Fruit fly (Drosophila melanogaster) whole organism, embryonic: ENCODE results near the gene trx.

Experiments used
- ATbp ChIP-seq: fragments of 200-800 bp; sonication (Bioruptor generic); optimal IDR thresholded peaks from 2 replicates; lab custom pipeline; 2017; ENCODE audit warnings: missing biosample characterization, mild to moderate bottlenecking, missing genetic modification characterization, missing genetic modification reagents
- CG10209 ChIP-seq: fragments of 200-800 bp; sonication (Bioruptor generic); optimal IDR thresholded peaks from 3 replicates; lab custom pipeline; 2017; ENCODE audit warnings: missing biosample characterization, mild to moderate bottlenecking, missing genetic modification characterization, missing genetic modification reagents
- CG10366 ChIP-seq: fragments of 200-800 bp; sonication (Bioruptor generic); IDR thresholded peaks from 2 replicates; pipeline ENCODE4 v1.3.6; 2022; ENCODE audit warnings: missing biosample characterization, missing genetic modification characterization
- CG10462 ChIP-seq: fragments of 200-800 bp; sonication (Bioruptor generic); optimal IDR thresholded peaks from 2 replicates; lab custom pipeline; 2016; ENCODE audit warnings: missing biosample characterization, missing genetic modification characterization
- CG11247 ChIP-seq: fragments of 200-800 bp; sonication (Bioruptor generic); IDR thresholded peaks from 2 replicates; pipeline ENCODE4 v1.3.6; 2022; ENCODE audit warnings: missing biosample characterization, missing genetic modification characterization
- CG11695 ChIP-seq: fragments of 200-800 bp; sonication (Bioruptor generic); IDR thresholded peaks from 3 replicates; pipeline ENCODE4 v1.3.6; 2022; ENCODE audit warnings: missing biosample characterization, missing genetic modification characterization
- CG11723 ChIP-seq: fragments of 200-800 bp; sonication (Bioruptor generic); optimal IDR thresholded peaks from 2 replicates; lab custom pipeline; 2017; ENCODE audit warnings: missing biosample characterization, mild to moderate bottlenecking, missing genetic modification characterization
- CG12155 ChIP-seq: fragments of 200-800 bp; sonication (Bioruptor generic); optimal IDR thresholded peaks from 3 replicates; lab custom pipeline; 2016; ENCODE audit warnings: missing biosample characterization, missing genetic modification characterization
- CG15601 ChIP-seq: fragments of 200-800 bp; sonication (Bioruptor generic); optimal IDR thresholded peaks from 3 replicates; lab custom pipeline; 2019; ENCODE audit warnings: missing biosample characterization, mild to moderate bottlenecking, missing genetic modification characterization, moderate library complexity
- CG17361 ChIP-seq: fragments of 200-800 bp; sonication (Bioruptor generic); IDR thresholded peaks from 3 replicates; pipeline ENCODE4 v1.3.6; 2022; ENCODE audit warnings: missing biosample characterization, missing genetic modification characterization
- CG17612 ChIP-seq: fragments of 200-800 bp; sonication (Bioruptor generic); IDR thresholded peaks from 2 replicates; pipeline ENCODE4 v1.3.6; 2022; ENCODE audit warnings: missing biosample characterization, missing genetic modification characterization
- CG18011 ChIP-seq: fragments of 200-800 bp; sonication (Bioruptor generic); optimal IDR thresholded peaks from 2 replicates; lab custom pipeline; 2017; ENCODE audit warnings: missing biosample characterization, missing genetic modification characterization, mild to moderate bottlenecking, moderate library complexity, missing genotype
- CG2202 ChIP-seq: fragments of 200-800 bp; sonication (Bioruptor generic); optimal IDR thresholded peaks from 2 replicates; lab custom pipeline; 2018; ENCODE audit warnings: missing biosample characterization, mild to moderate bottlenecking, missing genetic modification characterization
- CG3281 ChIP-seq: fragments of 200-800 bp; sonication (Bioruptor generic); optimal IDR thresholded peaks from 3 replicates; lab custom pipeline; 2017; ENCODE audit warnings: missing biosample characterization, mild to moderate bottlenecking, missing genetic modification characterization
- CG34376 ChIP-seq: fragments of 200-800 bp; sonication (Bioruptor generic); optimal IDR thresholded peaks from 2 replicates; lab custom pipeline; 2018; ENCODE audit warnings: missing biosample characterization, mild to moderate bottlenecking, missing genetic modification characterization
- CG4282 ChIP-seq: fragments of 200-800 bp; sonication (Bioruptor generic); optimal IDR thresholded peaks from 2 replicates; lab custom pipeline; 2016; ENCODE audit warnings: missing biosample characterization, missing genetic modification characterization
- CG43689 ChIP-seq: fragments of 200-800 bp; sonication (Bioruptor generic); IDR thresholded peaks from 2 replicates; pipeline ENCODE4 v1.3.6; 2022; ENCODE audit warnings: missing biosample characterization, missing genetic modification characterization
- CG4820 ChIP-seq: fragments of 200-800 bp; sonication (Bioruptor generic); optimal IDR thresholded peaks from 3 replicates; lab custom pipeline; 2016; ENCODE audit warnings: missing biosample characterization, missing genetic modification characterization
- CG4854 ChIP-seq: fragments of 200-800 bp; sonication (Bioruptor generic); optimal IDR thresholded peaks from 2 replicates; lab custom pipeline; 2016; ENCODE audit warnings: missing biosample characterization, missing genetic modification characterization, inconsistent platforms
- CG6765 ChIP-seq: fragments of 200-800 bp; sonication (Bioruptor generic); optimal IDR thresholded peaks from 3 replicates; lab custom pipeline; 2017; ENCODE audit warnings: missing biosample characterization, mild to moderate bottlenecking, missing genetic modification characterization
- CG7556 ChIP-seq: fragments of 200-800 bp; sonication (Bioruptor generic); optimal IDR thresholded peaks from 2 replicates; lab custom pipeline; 2017; ENCODE audit warnings: missing biosample characterization, mild to moderate bottlenecking, missing genetic modification characterization
- CG8765 ChIP-seq: fragments of 200-800 bp; sonication (Bioruptor generic); IDR thresholded peaks from 2 replicates; pipeline ENCODE4 v1.3.6; 2022; ENCODE audit warnings: missing biosample characterization, missing genetic modification characterization
- CG8944 ChIP-seq: fragments of 200-800 bp; sonication (Bioruptor generic); optimal IDR thresholded peaks from 3 replicates; lab custom pipeline; 2016; ENCODE audit warnings: missing biosample characterization, missing genetic modification characterization
- Drgx ChIP-seq: fragments of 200-800 bp; sonication (Bioruptor generic); IDR thresholded peaks from 2 replicates; pipeline ENCODE4 v1.3.6; 2022; ENCODE audit warnings: missing biosample characterization, missing genetic modification characterization
- Ets65A ChIP-seq: fragments of 200-800 bp; sonication (Bioruptor generic); peaks from one replicate; lab custom pipeline; 2016; ENCODE audit warnings: missing biosample characterization, missing genetic modification characterization
- GATAe ChIP-seq: fragments of 200-800 bp; sonication (Bioruptor generic); conservative IDR thresholded peaks from 2 replicates; pipeline ENCODE4 v1.3.6; 2022; ENCODE audit warnings: missing biosample characterization, missing genetic modification characterization
- Gug ChIP-seq: fragments of 200-800 bp; sonication (Bioruptor generic); IDR thresholded peaks from 4 replicates; pipeline ENCODE4 v1.3.6; 2022; ENCODE audit warnings: missing biosample characterization, missing genetic modification characterization
- HLH3B ChIP-seq: fragments of 200-800 bp; sonication (Bioruptor generic); IDR thresholded peaks from 2 replicates; pipeline ENCODE4 v1.3.6; 2022; ENCODE audit warnings: missing biosample characterization, missing genetic modification characterization
- HmgD ChIP-seq: fragments of 200-800 bp; sonication (Bioruptor generic); optimal IDR thresholded peaks from 3 replicates; lab custom pipeline; 2016; ENCODE audit warnings: missing biosample characterization, missing genetic modification characterization
- MTF-1 ChIP-seq: fragments of 200-800 bp; sonication (Bioruptor generic); optimal IDR thresholded peaks from 2 replicates; lab custom pipeline; 2018; ENCODE audit warnings: missing biosample characterization, mild to moderate bottlenecking, missing genetic modification characterization, borderline replicate concordance
- TFAM ChIP-seq: fragments of 200-800 bp; sonication (Bioruptor generic); optimal IDR thresholded peaks from 2 replicates; lab custom pipeline; 2017; ENCODE audit warnings: missing biosample characterization, missing genetic modification characterization, inconsistent platforms
- Vsx1 ChIP-seq: fragments of 200-800 bp; sonication (Bioruptor generic); optimal IDR thresholded peaks from 2 replicates; lab custom pipeline; 2017; ENCODE audit warnings: missing biosample characterization, mild to moderate bottlenecking, missing genetic modification characterization, missing genetic modification reagents
- Xbp1 ChIP-seq: fragments of 200-800 bp; sonication (Bioruptor generic); optimal IDR thresholded peaks from 3 replicates; lab custom pipeline; 2016; ENCODE audit warnings: missing biosample characterization, mild to moderate bottlenecking, missing genetic modification characterization
- amos ChIP-seq: fragments of 200-800 bp; sonication (Bioruptor generic); IDR thresholded peaks from 2 replicates; pipeline ENCODE4 v1.3.6; 2022; ENCODE audit warnings: missing biosample characterization, missing genetic modification characterization; ENCODE audit not compliant: partially characterized antibody
- ase ChIP-seq: fragments of 200-800 bp; sonication (Bioruptor generic); IDR thresholded peaks from 3 replicates; pipeline ENCODE4 v1.3.6; 2022; ENCODE audit warnings: missing biosample characterization, missing genetic modification characterization
- bab2 ChIP-seq: fragments of 200-800 bp; sonication (Bioruptor generic); optimal IDR thresholded peaks from 2 replicates; lab custom pipeline; 2016; ENCODE audit warnings: missing biosample characterization, missing genetic modification characterization
- fd3F ChIP-seq: fragments of 200-800 bp; sonication (Bioruptor generic); optimal IDR thresholded peaks from 2 replicates; lab custom pipeline; 2018; ENCODE audit warnings: missing biosample characterization, mild to moderate bottlenecking, missing genetic modification characterization, moderate library complexity
- hkb ChIP-seq, 2 experiments: fragments of 200-800 bp in 1 of 2; fragments of >200 bp in 1 of 2; sonication (Bioruptor generic) in 1 of 2; IDR thresholded peaks in 1 of 2; optimal IDR thresholded peaks in 1 of 2; 2 replicates each; pipeline versions ENCODE4 v1.3.6 to Lab custom; 2017 to 2022; ENCODE audit warnings: missing biosample characterization in 1 of 2, missing genetic modification characterization in 1 of 2
- lov ChIP-seq, 2 experiments: fragments of 200-800 bp in 1 of 2; fragments of >200 bp in 1 of 2; sonication (Bioruptor generic) in 1 of 2; IDR thresholded peaks in 1 of 2; optimal IDR thresholded peaks in 1 of 2; 2 replicates in 1 of 2; 3 replicates in 1 of 2; pipeline versions ENCODE4 v1.3.6 to Lab custom; 2017 to 2022; ENCODE audit warnings: missing biosample characterization in 1 of 2, missing genetic modification characterization in 1 of 2
- nom ChIP-seq: fragments of 200-800 bp; sonication (Bioruptor generic); optimal IDR thresholded peaks from 2 replicates; lab custom pipeline; 2017; ENCODE audit warnings: missing biosample characterization, missing genetic modification characterization, mild to moderate bottlenecking, moderate library complexity, missing genetic modification reagents
- prd ChIP-seq, 3 experiments: fragments of >200 bp in 2 of 3; fragments of 200-800 bp in 1 of 3; sonication (Bioruptor generic) in 1 of 3; optimal IDR thresholded peaks in 2 of 3; IDR thresholded peaks in 1 of 3; 2 replicates in 2 of 3; 3 replicates in 1 of 3; pipeline versions ENCODE4 v1.3.6 to Lab custom; 2017 to 2022; ENCODE audit warnings: missing biosample characterization in 1 of 3, missing genetic modification characterization in 1 of 3
- pum ChIP-seq: fragments of 200-800 bp; sonication (Bioruptor generic); optimal IDR thresholded peaks from 2 replicates; lab custom pipeline; 2016; ENCODE audit warnings: missing biosample characterization, missing genetic modification characterization
- sens ChIP-seq: fragments of 200-800 bp; sonication (Bioruptor generic); peaks from one replicate; lab custom pipeline; 2016; ENCODE audit warnings: missing biosample characterization, missing genetic modification characterization
- slou ChIP-seq: fragments of 200-800 bp; sonication (Bioruptor generic); optimal IDR thresholded peaks from 3 replicates; lab custom pipeline; 2016; ENCODE audit warnings: missing biosample characterization, missing genetic modification characterization
- sna ChIP-seq: fragments of 200-800 bp; sonication (Bioruptor generic); IDR thresholded peaks from 2 replicates; pipeline ENCODE4 v1.3.6; 2022; ENCODE audit warnings: missing biosample characterization, missing genetic modification characterization; ENCODE audit not compliant: partially characterized antibody
- tx ChIP-seq: fragments of 200-800 bp; sonication (Bioruptor generic); optimal IDR thresholded peaks from 2 replicates; lab custom pipeline; 2016; ENCODE audit warnings: missing biosample characterization, missing genetic modification characterization
- usp ChIP-seq: fragments of >200 bp; optimal IDR thresholded peaks from 2 replicates; lab custom pipeline; 2017; ENCODE audit warnings: missing biosample characterization, missing genetic modification characterization
- zen ChIP-seq: fragments of 200-800 bp; sonication (Bioruptor generic); optimal IDR thresholded peaks from 3 replicates; lab custom pipeline; 2018; ENCODE audit warnings: missing biosample characterization, mild to moderate bottlenecking, missing genetic modification characterization, moderate library complexity

Gene trx

DNA sequence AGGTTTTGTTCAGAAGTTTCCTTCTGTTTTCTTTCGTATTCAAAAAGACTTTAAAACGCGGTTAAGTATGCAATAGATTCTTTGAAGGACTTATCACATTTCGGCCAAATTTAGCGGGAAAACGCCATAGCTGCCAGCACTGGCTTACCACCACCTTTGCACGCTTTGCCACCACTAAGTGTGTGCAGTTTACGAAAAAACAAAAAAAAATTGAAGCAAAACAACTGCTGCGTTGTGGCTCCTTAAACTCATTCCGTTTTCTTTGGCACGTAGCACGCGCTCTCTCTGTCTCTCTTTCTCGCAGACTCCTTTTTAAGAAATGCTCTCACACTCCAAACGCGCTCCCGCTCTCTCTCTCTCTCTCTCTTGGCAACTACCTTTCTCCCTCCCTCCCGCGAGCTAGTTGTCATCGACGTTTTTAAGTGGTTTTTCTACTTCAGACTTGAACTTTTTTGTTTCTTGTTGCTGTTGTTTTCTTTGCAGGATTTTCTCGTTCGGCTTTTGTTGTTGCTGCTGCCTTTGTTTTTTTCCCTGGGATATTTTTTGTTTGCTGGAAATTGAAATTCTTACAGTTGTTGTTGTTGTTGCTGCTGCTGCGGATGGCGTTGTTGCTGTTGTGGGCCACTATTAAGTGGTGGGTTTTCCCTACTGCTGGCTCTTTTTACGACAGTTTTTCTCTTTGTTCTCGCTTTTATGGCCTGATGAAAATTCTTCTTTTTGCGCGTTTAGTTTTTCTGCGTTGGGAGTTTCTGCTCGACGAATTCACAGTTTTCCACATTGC, 8.0 kb downstream of the trx start (continued):
- no peak for TF ChIP-seq CG8765
- TF ChIP-seq HLH3B, result no peak
- TF ChIP-seq CG18011 (GFP tag; lab: Kevin White, UChicago), result no peak
- no peak for TF ChIP-seq Vsx1
- TF ChIP-seq HmgD (GFP tag; lab: Kevin White, UChicago), result peak; percentile 44
- TF ChIP-seq CG6765 (GFP tag; lab: Kevin White, UChicago), result no peak
- no peak for TF ChIP-seq CG4820 (GFP tag; lab: Kevin White, UChicago)
- no peak for TF ChIP-seq CG2202 (tag; lab: Kevin White, UChicago)
- TF ChIP-seq ATbp (GFP tag; lab: Kevin White, UChicago), result no peak
- TF ChIP-seq ase (GFP tag; lab: Robert Waterston, UW), result no peak
- no peak; the same call in 1 of the 2 replicates for TF ChIP-seq CG10366
- TF ChIP-seq GATAe (GFP tag; lab: Robert Waterston, UW), result no peak
- TF ChIP-seq CG15601 (tag; lab: Kevin White, UChicago), result no peak
- no peak for TF ChIP-seq CG7556 (GFP tag; lab: Kevin White, UChicago)
- TF ChIP-seq lov (optimal IDR thresholded peaks at IDR 0.05; lab: Kevin White, UChicago), result no peak
- 0 out of 3 replicates have a peak, but pooled peaks have one; percentile 7 for TF ChIP-seq lov (GFP tag; IDR thresholded peaks at IDR 0.05; lab: Robert Waterston, UW)
- TF ChIP-seq Drgx (GFP tag; lab: Robert Waterston, UW), result 0 out of 2 replicates have a peak, but pooled peaks have one; percentile 56
- no peak for TF ChIP-seq tx (GFP tag; lab: Kevin White, UChicago)
- no peak for TF ChIP-seq zen (tag; lab: Kevin White, UChicago)
- peak; percentile 50 for TF ChIP-seq Xbp1 (GFP tag; lab: Kevin White, UChicago)
- TF ChIP-seq sna (GFP tag; lab: Robert Waterston, UW), result no peak
- peak; percentile 46 for TF ChIP-seq Ets65A
- TF ChIP-seq CG17361 (GFP tag; lab: Robert Waterston, UW), result no peak; the same call in 1 of the 3 replicates
- no peak for TF ChIP-seq slou (GFP tag; lab: Kevin White, UChicago)
- TF ChIP-seq CG43689 (GFP tag; lab: Robert Waterston, UW), result no peak
- no peak for TF ChIP-seq CG11247 (GFP tag; lab: Robert Waterston, UW)
- TF ChIP-seq CG11695 (GFP tag; lab: Robert Waterston, UW), result 0 out of 3 replicates have a peak, but pooled peaks have one; percentile 10
- TF ChIP-seq prd (optimal IDR thresholded peaks at IDR 0.05; lab: Kevin White, UChicago), result no peak
- no peak; the same call in 2 of the 3 replicates for TF ChIP-seq prd (GFP tag; IDR thresholded peaks at IDR 0.05; lab: Robert Waterston, UW)
- no peak for TF ChIP-seq CG8944 (GFP tag; lab: Kevin White, UChicago)
- no peak for TF ChIP-seq Gug (GFP tag; lab: Robert Waterston, UW)
- TF ChIP-seq pum (GFP tag; lab: Kevin White, UChicago), result no peak
- no peak for TF ChIP-seq CG10209 (GFP tag; lab: Kevin White, UChicago)
- TF ChIP-seq fd3F (GFP tag; lab: Kevin White, UChicago), result no peak
- no peak for TF ChIP-seq bab2
- TF ChIP-seq amos (GFP tag; lab: Robert Waterston, UW), result no peak
- no peak for TF ChIP-seq TFAM (GFP tag; lab: Kevin White, UChicago)
- no peak for TF ChIP-seq CG4282 (GFP tag; lab: Kevin White, UChicago)
- TF ChIP-seq CG10462 (GFP tag; lab: Kevin White, UChicago), result no peak
- TF ChIP-seq CG11723 (GFP tag; lab: Kevin White, UChicago), result no peak
- TF ChIP-seq CG4854 (GFP tag; lab: Kevin White, UChicago), result no peak
- peak; percentile 95 for TF ChIP-seq nom (GFP tag; lab: Kevin White, UChicago)
- no peak for TF ChIP-seq CG34376 (GFP tag; lab: Kevin White, UChicago)
- TF ChIP-seq CG3281, result no peak
- no peak for TF ChIP-seq usp (GFP tag; lab: Kevin White, UChicago)
- no peak for TF ChIP-seq MTF-1 (GFP tag; lab: Kevin White, UChicago)
- TF ChIP-seq hkb (optimal IDR thresholded peaks at IDR 0.05; lab: Kevin White, UChicago), result no peak
- TF ChIP-seq hkb (GFP tag; IDR thresholded peaks at IDR 0.05; lab: Robert Waterston, UW), result no peak; the same call in 1 of the 2 replicates
- TF ChIP-seq sens, result peak; percentile 54
- no peak for TF ChIP-seq CG12155 (GFP tag; lab: Kevin White, UChicago)
- no peak for TF ChIP-seq CG17612 (GFP tag; lab: Robert Waterston, UW)
